Worm (Caenorhabditis elegans) whole organism, mixed stage, embryonic: ENCODE measurements around the gene him-18.

Experiments used
- M03D4.4 ChIP-seq: sonication (generic microtip); optimal IDR thresholded peaks from 2 replicates; lab custom pipeline; 2017; ENCODE audit warnings: mild to moderate bottlenecking, missing genetic modification characterization, missing compliant biosample characterization
- bed-3 ChIP-seq: fragments of 200-800 bp; sonication (Bioruptor generic); optimal IDR thresholded peaks from 3 replicates; lab custom pipeline; 2018; ENCODE audit warnings: mild to moderate bottlenecking, missing genetic modification characterization, moderate library complexity, missing compliant biosample characterization
- blmp-1 ChIP-seq: fragments of 150-350 bp; optimal IDR thresholded peaks from 2 replicates; lab custom pipeline; 2014; ENCODE audit warnings: missing biosample characterization, missing genetic modification characterization
- ceh-39 ChIP-seq: fragments of 150-350 bp; optimal IDR thresholded peaks from 2 replicates; lab custom pipeline; 2014; ENCODE audit warnings: missing biosample characterization, missing genetic modification characterization
- ceh-83 ChIP-seq: fragments of 200-800 bp; sonication (Bioruptor generic); optimal IDR thresholded peaks from 2 replicates; lab custom pipeline; 2018; ENCODE audit warnings: mild to moderate bottlenecking, missing genetic modification characterization, missing compliant biosample characterization
- ces-1 ChIP-seq: fragments of 150-350 bp; optimal IDR thresholded peaks from 2 replicates; lab custom pipeline; 2014; ENCODE audit warnings: missing biosample characterization, missing genetic modification reagents, missing genetic modification characterization
- cnd-1 ChIP-seq: fragments of 200-800 bp; sonication (Bioruptor generic); optimal IDR thresholded peaks from 2 replicates; lab custom pipeline; 2018; ENCODE audit warnings: mild to moderate bottlenecking, missing genetic modification characterization, missing compliant biosample characterization
- drap-1 ChIP-seq: fragments of 200-800 bp; sonication (Bioruptor generic); optimal IDR thresholded peaks from 3 replicates; lab custom pipeline; 2018; ENCODE audit warnings: mild to moderate bottlenecking, missing genetic modification characterization, missing compliant biosample characterization
- elt-3 ChIP-seq: fragments of 150-350 bp; optimal IDR thresholded peaks from 2 replicates; lab custom pipeline; 2014; ENCODE audit warnings: missing biosample characterization, missing genetic modification characterization
- flh-1 ChIP-seq: fragments of 200-800 bp; sonication (Bioruptor generic); optimal IDR thresholded peaks from 2 replicates; lab custom pipeline; 2018; ENCODE audit warnings: mild to moderate bottlenecking, missing genetic modification characterization, moderate library complexity, missing compliant biosample characterization
- ham-2 ChIP-seq: fragments of 200-800 bp; sonication (Bioruptor generic); optimal IDR thresholded peaks from 2 replicates; lab custom pipeline; 2018; ENCODE audit warnings: mild to moderate bottlenecking, missing genetic modification characterization, missing compliant biosample characterization
- hlh-1 ChIP-seq: fragments of 150-350 bp; optimal IDR thresholded peaks from 2 replicates; lab custom pipeline; 2014; ENCODE audit warnings: missing biosample characterization, missing genetic modification reagents, missing genetic modification characterization
- lin-13 ChIP-seq: fragments of 150-350 bp; optimal IDR thresholded peaks from 2 replicates; lab custom pipeline; 2014; ENCODE audit warnings: missing biosample characterization, missing genetic modification characterization
- lin-32 ChIP-seq: fragments of 200-800 bp; sonication (Bioruptor generic); optimal IDR thresholded peaks from 2 replicates; lab custom pipeline; 2018; ENCODE audit warnings: mild to moderate bottlenecking, missing genetic modification characterization, missing compliant biosample characterization
- lsy-2 ChIP-seq: fragments of 150-350 bp; optimal IDR thresholded peaks from 2 replicates; lab custom pipeline; 2014; ENCODE audit warnings: missing biosample characterization, missing genetic modification characterization
- mab-5 ChIP-seq: fragments of 150-350 bp; optimal IDR thresholded peaks from 2 replicates; lab custom pipeline; 2014; ENCODE audit warnings: missing biosample characterization, missing genetic modification characterization
- mep-1 ChIP-seq: fragments of 150-350 bp; optimal IDR thresholded peaks from 2 replicates; lab custom pipeline; 2017; ENCODE audit warnings: missing biosample characterization, missing genetic modification reagents, missing genetic modification characterization, inconsistent platforms
- mls-2 ChIP-seq: sonication (generic microtip); optimal IDR thresholded peaks from 2 replicates; lab custom pipeline; 2016; ENCODE audit warnings: mild to moderate bottlenecking, missing genetic modification characterization, moderate library complexity, missing compliant biosample characterization
- nhr-12 ChIP-seq: fragments of 150-350 bp; optimal IDR thresholded peaks from 2 replicates; lab custom pipeline; 2014; ENCODE audit warnings: missing biosample characterization, missing genetic modification characterization
- nhr-2 ChIP-seq: fragments of 150-350 bp; optimal IDR thresholded peaks from 2 replicates; lab custom pipeline; 2014; ENCODE audit warnings: missing biosample characterization, missing genetic modification characterization
- nhr-237 ChIP-seq: fragments of 150-350 bp; optimal IDR thresholded peaks from 2 replicates; lab custom pipeline; 2014; ENCODE audit warnings: missing biosample characterization, missing genetic modification characterization
- nhr-28 ChIP-seq: fragments of 150-350 bp; optimal IDR thresholded peaks from 2 replicates; lab custom pipeline; 2014; ENCODE audit warnings: missing biosample characterization, missing genetic modification characterization
- nhr-76 ChIP-seq: sonication (generic microtip); optimal IDR thresholded peaks from 2 replicates; lab custom pipeline; 2017; ENCODE audit warnings: missing biosample characterization, missing genetic modification characterization
- pha-4 ChIP-seq: fragments of 150-350 bp; optimal IDR thresholded peaks from 2 replicates; lab custom pipeline; 2018; ENCODE audit warnings: missing biosample characterization, missing genetic modification reagents, missing genetic modification characterization
- sem-2 ChIP-seq: fragments of 200-800 bp; sonication (Bioruptor generic); optimal IDR thresholded peaks from 2 replicates; lab custom pipeline; 2018; ENCODE audit warnings: mild to moderate bottlenecking, missing genetic modification characterization, missing compliant biosample characterization
- snpc-4 ChIP-seq: fragments of 150-350 bp; optimal IDR thresholded peaks from 2 replicates; lab custom pipeline; 2014; ENCODE audit warnings: missing biosample characterization, missing genetic modification characterization
- tbx-8 ChIP-seq: fragments of 200-800 bp; sonication (Bioruptor generic); optimal IDR thresholded peaks from 2 replicates; lab custom pipeline; 2018; ENCODE audit warnings: mild to moderate bottlenecking, missing genetic modification characterization, moderate library complexity, missing compliant biosample characterization
- unc-120 ChIP-seq: sonication (generic microtip); optimal IDR thresholded peaks from 2 replicates; lab custom pipeline; 2017; ENCODE audit warnings: missing genetic modification characterization, missing compliant biosample characterization; ENCODE audit not compliant: poor library complexity, severe bottlenecking
- unc-39 ChIP-seq: fragments of 150-350 bp; optimal IDR thresholded peaks from 2 replicates; lab custom pipeline; 2014; ENCODE audit warnings: missing biosample characterization, missing genetic modification characterization
- unc-62 ChIP-seq: fragments of 150-350 bp; optimal IDR thresholded peaks from 2 replicates; lab custom pipeline; 2014; ENCODE audit warnings: missing biosample characterization, missing genetic modification reagents, missing genetic modification characterization
- zip-8 ChIP-seq: fragments of 150-350 bp; optimal IDR thresholded peaks from 2 replicates; lab custom pipeline; 2014; ENCODE audit warnings: missing biosample characterization, missing genetic modification characterization
- ztf-11 ChIP-seq: fragments of 150-350 bp; optimal IDR thresholded peaks from 2 replicates; lab custom pipeline; 2014; ENCODE audit warnings: missing biosample characterization, missing genetic modification characterization

Gene him-18

ce11 chrIII:4677466-4677865 is 37.5 kb downstream of the him-18 start, which contains the start of gene srg-10:
Gene srg-10 (plus strand): TSS chrIII:4677766.
- no peak for TF ChIP-seq tbx-8 (GFP tag; lab: Kevin White, UChicago)
- TF ChIP-seq snpc-4 (tag; lab: Kevin White, UChicago), result no peak
- no peak for TF ChIP-seq unc-62 (GFP tag; lab: Kevin White, UChicago)
- TF ChIP-seq M03D4.4 (tag; lab: Kevin White, UChicago), result no peak
- TF ChIP-seq mls-2 (tag; lab: Kevin White, UChicago), result no peak
- no peak for TF ChIP-seq flh-1 (GFP tag; lab: Kevin White, UChicago)
- no peak for TF ChIP-seq unc-120 (tag; lab: Kevin White, UChicago)
- no peak for TF ChIP-seq ceh-39 (tag; lab: Kevin White, UChicago)
- no peak for TF ChIP-seq ham-2
- TF ChIP-seq ceh-83 (GFP tag; lab: Kevin White, UChicago), result no peak
- TF ChIP-seq sem-2 (GFP tag; lab: Kevin White, UChicago), result no peak
- TF ChIP-seq mab-5, result no peak
- TF ChIP-seq lin-13 (tag; lab: Kevin White, UChicago), result no peak
- no peak for TF ChIP-seq zip-8 (tag; lab: Kevin White, UChicago)
- no peak for TF ChIP-seq elt-3 (tag; lab: Kevin White, UChicago)
- TF ChIP-seq nhr-76 (tag; lab: Kevin White, UChicago), result no peak
- no peak for TF ChIP-seq lin-32 (GFP tag; lab: Kevin White, UChicago)
- TF ChIP-seq lsy-2 (tag; lab: Kevin White, UChicago), result no peak
- TF ChIP-seq nhr-12 (tag; lab: Kevin White, UChicago), result no peak

- TF ChIP-seq sem-2 (GFP tag; lab: Kevin White, UChicago), result no peak
- no peak for TF ChIP-seq bed-3 (GFP tag; lab: Kevin White, UChicago)
- no peak for TF ChIP-seq nhr-237
- TF ChIP-seq nhr-28, result no peak
- no peak for TF ChIP-seq hlh-1
- no peak for TF ChIP-seq ztf-11
- TF ChIP-seq tbx-8 (GFP tag; lab: Kevin White, UChicago), result no peak
- TF ChIP-seq unc-39 (tag; lab: Kevin White, UChicago), result no peak
- no peak for TF ChIP-seq unc-120 (tag; lab: Kevin White, UChicago)
- no peak for TF ChIP-seq cnd-1 (tag; lab: Kevin White, UChicago)
- TF ChIP-seq ces-1 (GFP tag; lab: Kevin White, UChicago), result no peak
- TF ChIP-seq nhr-2 (tag; lab: Kevin White, UChicago), result no peak
- no peak for TF ChIP-seq pha-4 (tag; lab: Kevin White, UChicago)
- no peak for TF ChIP-seq elt-3 (tag; lab: Kevin White, UChicago)
- TF ChIP-seq mls-2 (tag; lab: Kevin White, UChicago), result no peak
- no peak for TF ChIP-seq lsy-2 (tag; lab: Kevin White, UChicago)
- no peak for TF ChIP-seq ceh-39 (tag; lab: Kevin White, UChicago)
- no peak for TF ChIP-seq blmp-1 (tag; lab: Kevin White, UChicago)
- no peak for TF ChIP-seq mab-5
- TF ChIP-seq, all 35 proteins: peak for 0
These were observed 43.0 kb downstream of the him-18 start, which contains the start of gene srg-13 for ce11 chrIII:4671949-4672348. Gene srg-13 (plus strand): TSS chrIII:4672249.

- no peak for TF ChIP-seq nhr-237
- no peak for TF ChIP-seq elt-3 (tag; lab: Kevin White, UChicago)
- TF ChIP-seq zip-8 (tag; lab: Kevin White, UChicago), result no peak
- no peak for TF ChIP-seq mep-1 (tag; lab: Kevin White, UChicago)
- TF ChIP-seq unc-39 (tag; lab: Kevin White, UChicago), result no peak
These were observed 43.5 kb downstream of the him-18 start, which contains the start of gene T23F11.11 for ce11 chrIII:4671491-4671890. Gene T23F11.11 (minus strand): TSS chrIII:4671591.

- TF ChIP-seq elt-3 (tag; lab: Kevin White, UChicago), result no peak
- TF ChIP-seq nhr-28, result no peak
- no peak for TF ChIP-seq drap-1 (GFP tag; lab: Kevin White, UChicago)
- TF ChIP-seq ceh-39 (tag; lab: Kevin White, UChicago), result no peak
- TF ChIP-seq mab-5, result no peak
- TF ChIP-seq nhr-237, result no peak
These were observed 46.9 kb downstream of the him-18 start for ce11 chrIII:4668073-4668472.
